Fruit fly (Drosophila melanogaster): ENCODE results near the gene TwdlZ.

Gene TwdlZ

DNA sequence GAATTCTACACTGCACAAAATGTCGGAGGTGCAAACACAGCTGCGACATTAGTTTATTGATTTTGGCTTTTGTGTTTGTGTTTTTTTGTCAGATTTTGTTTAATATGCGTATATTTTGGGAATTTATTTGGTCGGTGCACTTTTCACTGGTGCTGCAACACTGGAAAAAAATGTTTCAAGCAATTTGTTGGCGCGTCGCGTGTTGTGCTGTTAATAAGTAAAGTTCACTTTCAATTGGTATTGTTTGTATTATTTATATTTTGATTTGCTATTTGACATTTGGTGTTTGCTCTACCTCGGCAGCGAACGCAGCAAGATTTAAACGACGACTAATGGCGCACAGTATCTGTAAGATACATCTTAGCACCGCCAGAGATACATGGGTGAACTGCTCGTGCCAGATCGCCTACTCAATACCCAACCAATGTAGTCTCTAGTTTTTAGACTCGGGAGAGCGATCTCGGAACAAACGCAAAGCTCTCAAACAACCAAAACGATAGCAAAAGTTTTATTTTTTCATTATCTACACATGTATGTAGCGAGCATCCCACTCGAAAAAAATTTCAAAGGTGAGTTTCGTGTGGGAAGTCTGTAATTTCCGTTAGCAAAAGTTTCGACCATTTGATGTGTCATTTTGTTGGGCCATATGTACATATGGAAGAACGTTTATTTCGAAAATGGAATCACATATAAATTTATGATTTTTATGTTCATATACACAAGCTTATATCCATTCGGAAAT, 44.4 kb downstream of the TwdlZ start (continued):
- TF ChIP-seq oc (tag; optimal IDR thresholded peaks at IDR 0.05) (no peak), slou (GFP tag; optimal IDR thresholded peaks at IDR 0.05) (peak; percentile 35), tup (GFP tag; optimal IDR thresholded peaks at IDR 0.05) (no peak), unpg (GFP tag; optimal IDR thresholded peaks at IDR 0.05) (peak; percentile 63), Dek (tag; optimal IDR thresholded peaks at IDR 0.05) (no peak), Usf (GFP tag; optimal IDR thresholded peaks at IDR 0.05) (no peak), Elba2 (GFP tag; optimal IDR thresholded peaks at IDR 0.05) (no peak), sug (tag; optimal IDR thresholded peaks at IDR 0.05) (no peak), luna (GFP tag; optimal IDR thresholded peaks at IDR 0.05) (no peak), CG17802 (tag; optimal IDR thresholded peaks at IDR 0.05) (peak; percentile 13), shn (GFP tag; optimal IDR thresholded peaks at IDR 0.05) (peak; percentile 30), CG8281 (tag; optimal IDR thresholded peaks at IDR 0.05) (no peak), CG10209 (GFP tag; optimal IDR thresholded peaks at IDR 0.05) (peak; percentile 54), CG9609 (GFP tag; optimal IDR thresholded peaks at IDR 0.05) (peak; percentile 81), zf30C (GFP tag; optimal IDR thresholded peaks at IDR 0.05) (peak; percentile 43), CG3065 (GFP tag; optimal IDR thresholded peaks at IDR 0.05) (no peak), CG1832 (GFP tag; optimal IDR thresholded peaks at IDR 0.05) (no peak), odd (GFP tag; optimal IDR thresholded peaks at IDR 0.05) (peak; percentile 31), CG3407 (GFP tag; optimal IDR thresholded peaks at IDR 0.05) (no peak), CG16813 (GFP tag; IDR thresholded peaks at IDR 0.05; ENCODE audit: partially characterized antibody) (no peak), HLHmδ (GFP tag; optimal IDR thresholded peaks at IDR 0.05) (no peak), CG34376 (GFP tag; optimal IDR thresholded peaks at IDR 0.05) (peak; percentile 32), pros (GFP tag; optimal IDR thresholded peaks at IDR 0.05) (no peak), fu2 (GFP tag; optimal IDR thresholded peaks at IDR 0.05) (no peak), CG12155 (GFP tag; optimal IDR thresholded peaks at IDR 0.05) (peak; percentile 38), CG7372 (GFP tag; IDR thresholded peaks at IDR 0.05) (0 out of 2 replicates have a peak, but pooled peaks have one; percentile 24), CG7357 (GFP tag; IDR thresholded peaks at IDR 0.05) (peak; percentile 36; the same call in 1 of the 3 replicates), ac (GFP tag; optimal IDR thresholded peaks at IDR 0.05) (no peak), ERR (GFP tag; optimal IDR thresholded peaks at IDR 0.05) (no peak), CG8388 (GFP tag; optimal IDR thresholded peaks at IDR 0.05) (peak; percentile 41), kay (GFP tag; optimal IDR thresholded peaks at IDR 0.05) (peak; percentile 4), trem (tag; optimal IDR thresholded peaks at IDR 0.05) (no peak), CG3163 (GFP tag; optimal IDR thresholded peaks at IDR 0.05) (peak; percentile 43), dm (GFP tag; optimal IDR thresholded peaks at IDR 0.05) (peak; percentile 9), emc (GFP tag; optimal IDR thresholded peaks at IDR 0.05) (no peak), stwl (tag; optimal IDR thresholded peaks at IDR 0.05) (no peak), Xrp1 (GFP tag; IDR thresholded peaks at IDR 0.05) (peak; percentile 45; the same call in 1 of the 2 replicates), mirr (GFP tag; optimal IDR thresholded peaks at IDR 0.05) (peak; percentile 45), CG14667 (GFP tag; IDR thresholded peaks at IDR 0.05) (no peak), Hsf (GFP tag; optimal IDR thresholded peaks at IDR 0.05) (peak; percentile 63), CG6272 (GFP tag; IDR thresholded peaks at IDR 0.05) (no peak), CG15601 (tag; optimal IDR thresholded peaks at IDR 0.05) (no peak), Nf-YB (GFP tag; optimal IDR thresholded peaks at IDR 0.05) (no peak), CkIIα-i1 (GFP tag; IDR thresholded peaks at IDR 0.05) (no peak), Vsx1 (GFP tag; optimal IDR thresholded peaks at IDR 0.05) (no peak), CG4328 (GFP tag; optimal IDR thresholded peaks at IDR 0.05) (peak; percentile 7), Abd-B (GFP tag; optimal IDR thresholded peaks at IDR 0.05) (peak; percentile 4), bowl (GFP tag; IDR thresholded peaks at IDR 0.05) (0 out of 2 replicates have a peak, but pooled peaks have one; percentile 34), CG7839 (tag; optimal IDR thresholded peaks at IDR 0.05) (peak; percentile 60)

Measured in whole organism, embryonic.